Worm (Caenorhabditis elegans): ENCODE measurements around the gene aagr-1.

The aagr-1 gene

DNA sequence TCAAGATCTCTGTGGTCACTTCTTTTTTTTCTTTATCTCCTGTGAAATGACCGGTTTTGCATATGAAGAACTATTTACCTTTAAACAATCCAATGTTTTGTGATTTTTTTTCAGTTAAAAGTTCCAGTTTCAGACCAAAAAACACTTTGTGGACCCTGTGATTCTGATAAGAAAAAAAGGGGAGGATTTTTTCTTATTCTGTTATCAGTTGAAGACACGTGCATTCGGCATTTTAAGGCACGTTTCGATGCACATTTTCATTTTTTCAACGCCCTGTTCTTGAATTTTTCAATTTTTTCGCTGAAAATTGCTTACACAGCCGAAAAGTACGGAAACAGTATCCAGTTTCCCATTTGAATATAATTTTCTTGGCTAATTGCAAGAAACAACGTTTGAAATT, at the start of gene aagr-1:
aagr-1 (plus strand) TSS at position 227 of the 400 bp plus-strand sequence.
- no peak for TF ChIP-seq K09A11.1 (tag; optimal IDR thresholded peaks at IDR 0.05; ENCODE audit: insufficient read depth)
- TF ChIP-seq ets-4 (tag; optimal IDR thresholded peaks at IDR 0.05), result no peak
- no peak for TF ChIP-seq ceh-9 (tag; optimal IDR thresholded peaks at IDR 0.05)
- TF ChIP-seq ceh-14 (tag; optimal IDR thresholded peaks at IDR 0.05), result no peak
- no peak for TF ChIP-seq fkh-10 (GFP tag; optimal IDR thresholded peaks at IDR 0.05)
- no peak for TF ChIP-seq hlh-30 (tag; optimal IDR thresholded peaks at IDR 0.05; ENCODE audit: insufficient read depth)
- TF ChIP-seq ceh-48 (tag; optimal IDR thresholded peaks at IDR 0.05), result no peak
- no peak for TF ChIP-seq hlh-6 (tag; optimal IDR thresholded peaks at IDR 0.05)
- no peak for TF ChIP-seq sox-2 (GFP tag; IDR thresholded peaks at IDR 0.05)
- no peak for TF ChIP-seq nhr-11 (tag; optimal IDR thresholded peaks at IDR 0.05)
- no peak for TF ChIP-seq C38D4.7 (GFP tag; optimal IDR thresholded peaks at IDR 0.05)
- no peak for TF ChIP-seq ceh-6 (GFP tag; optimal IDR thresholded peaks at IDR 0.05)
- no peak for TF ChIP-seq ama-1 (optimal IDR thresholded peaks at IDR 0.05)
- no peak for TF ChIP-seq pax-1 (tag; optimal IDR thresholded peaks at IDR 0.05)
- TF ChIP-seq ceh-18 (tag; optimal IDR thresholded peaks at IDR 0.05), result no peak
- TF ChIP-seq rnt-1 (tag; optimal IDR thresholded peaks at IDR 0.05), result no peak
- no peak for TF ChIP-seq unc-3 (GFP tag; conservative IDR thresholded peaks at IDR 0.05)
- TF ChIP-seq unc-3 (tag; optimal IDR thresholded peaks at IDR 0.05), result no peak
- TF ChIP-seq pag-3 (tag; optimal IDR thresholded peaks at IDR 0.05; ENCODE audit: borderline replicate concordance), result no peak
- no peak for TF ChIP-seq ceh-19 (GFP tag; optimal IDR thresholded peaks at IDR 0.05)

DNA sequence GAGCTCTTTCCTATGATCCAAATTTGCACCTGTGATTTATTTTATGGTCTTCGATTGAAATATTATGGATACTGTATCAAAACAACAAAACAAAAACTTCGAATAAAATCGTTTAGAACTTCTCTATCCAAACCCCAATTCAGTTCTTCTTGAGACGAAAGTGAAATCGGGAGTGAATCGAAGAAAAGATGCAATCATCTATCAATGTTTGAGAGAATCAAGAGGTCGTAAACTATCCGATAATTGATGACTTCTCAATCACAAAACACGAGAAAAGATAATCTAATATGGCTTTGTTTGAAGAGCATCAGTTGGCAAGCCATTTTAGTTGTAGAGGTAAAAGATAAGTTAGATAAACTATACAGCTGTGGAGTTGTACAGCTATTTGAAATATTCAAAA, 48.5 kb upstream of the aagr-1 start:
- TF ChIP-seq lin-11 (tag; optimal IDR thresholded peaks at IDR 0.05) (no peak), pha-4 (tag; optimal IDR thresholded peaks at IDR 0.05) (no peak), hlh-15 (tag; optimal IDR thresholded peaks at IDR 0.05) (no peak), Y22D7AL.16 (tag; optimal IDR thresholded peaks at IDR 0.05) (no peak), syd-9 (tag; optimal IDR thresholded peaks at IDR 0.05) (no peak), T23F11.4 (GFP tag; optimal IDR thresholded peaks at IDR 0.05) (no peak), ceh-24 (tag; optimal IDR thresholded peaks at IDR 0.05) (no peak), ceh-31 (tag; optimal IDR thresholded peaks at IDR 0.05) (no peak), pros-1 (tag; optimal IDR thresholded peaks at IDR 0.05) (no peak), dve-1 (tag; optimal IDR thresholded peaks at IDR 0.05) (no peak), unc-3 (GFP tag; conservative IDR thresholded peaks at IDR 0.05) (no peak), unc-3 (tag; optimal IDR thresholded peaks at IDR 0.05) (no peak), K02D7.2 (tag; optimal IDR thresholded peaks at IDR 0.05) (no peak), eyg-1 (tag; optimal IDR thresholded peaks at IDR 0.05) (no peak), F13H6.1 (tag; optimal IDR thresholded peaks at IDR 0.05) (no peak), sox-4 (tag; optimal IDR thresholded peaks at IDR 0.05) (no peak), sox-2 (GFP tag; IDR thresholded peaks at IDR 0.05) (no peak)

DNA sequence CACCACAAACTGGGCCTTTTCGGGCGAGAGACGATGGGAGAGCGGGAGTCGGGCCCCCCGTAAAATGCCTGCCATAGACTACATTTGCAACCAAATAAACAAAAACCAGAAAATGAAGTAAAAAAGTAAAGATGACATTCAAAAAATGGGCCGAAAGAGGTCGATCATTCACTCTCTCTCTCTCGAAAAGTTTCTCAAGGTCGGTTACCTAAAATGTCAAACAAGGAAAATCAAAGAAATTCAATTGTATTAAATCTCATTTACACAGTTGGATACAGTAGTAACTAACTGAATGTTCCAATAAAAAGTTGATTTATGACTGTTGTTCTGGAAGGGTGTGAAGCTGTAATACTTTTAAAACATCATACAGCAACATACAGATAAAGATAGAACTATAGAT, 47.5 kb upstream of the aagr-1 start:
- TF ChIP-seq ceh-19 (GFP tag; optimal IDR thresholded peaks at IDR 0.05) (no peak), C38D4.7 (GFP tag; optimal IDR thresholded peaks at IDR 0.05) (no peak)

DNA sequence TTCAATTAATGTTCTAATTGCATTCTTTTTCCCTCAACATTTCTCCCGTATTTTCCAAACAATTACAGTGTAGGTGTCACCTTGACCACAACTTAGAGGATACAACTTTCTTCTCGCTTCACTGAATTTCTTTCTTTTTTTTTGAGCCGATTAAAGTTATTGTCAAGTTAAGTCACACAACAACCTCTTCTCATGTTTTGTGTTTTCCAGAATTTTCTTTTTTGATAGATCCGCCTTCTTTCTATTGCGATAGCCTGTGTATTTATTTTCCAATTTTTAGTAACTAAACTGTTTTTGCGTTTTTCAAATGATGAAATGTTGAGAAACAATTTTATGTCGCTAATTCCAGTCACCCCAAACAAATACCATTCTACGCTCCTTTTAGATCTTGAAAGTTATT, 40.7 kb upstream of the aagr-1 start, which contains the start of gene F35H10.3:
F35H10.3 (plus strand) TSS at position 301 of the 400 bp plus-strand sequence.
- TF ChIP-seq ceh-6 (GFP tag; optimal IDR thresholded peaks at IDR 0.05), result no peak

DNA sequence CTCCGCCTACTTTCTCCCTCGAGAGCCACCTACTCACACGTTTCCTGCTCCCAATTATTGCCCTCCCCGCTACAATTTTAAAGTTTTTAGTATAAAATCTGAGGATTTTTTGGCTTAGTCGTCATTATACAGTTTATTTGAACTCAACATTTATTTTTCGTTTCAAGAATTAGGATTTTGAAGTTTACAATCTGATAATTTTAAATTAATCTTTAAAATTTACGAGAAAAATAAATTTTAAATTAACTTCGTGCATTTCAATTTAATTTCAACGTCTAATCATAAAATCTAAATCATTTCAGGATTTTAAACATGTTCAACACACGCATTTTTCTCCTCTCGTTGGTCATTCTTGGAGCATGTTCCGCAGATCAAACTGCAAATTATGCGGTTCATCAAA, 37.4 kb upstream of the aagr-1 start, which contains the start of gene F35H10.2:
F35H10.2 (plus strand) TSS at position 301 of the 400 bp plus-strand sequence.
- TF ChIP-seq ama-1 (optimal IDR thresholded peaks at IDR 0.05) (no peak), pqm-1 (tag; optimal IDR thresholded peaks at IDR 0.05) (no peak)
